Worm (Caenorhabditis elegans): ENCODE results near the gene sre-10.

sre-10 gene

ce11 chrV:7111276-7111675 lies 21.1 kb upstream of the sre-10 start:
- no peak for TF ChIP-seq snpc-1.3 (tag; optimal IDR thresholded peaks at IDR 0.05; ENCODE audit: insufficient read depth)
- no peak for TF ChIP-seq sdz-38 (tag; optimal IDR thresholded peaks at IDR 0.05)
- no peak for TF ChIP-seq die-1 (tag; optimal IDR thresholded peaks at IDR 0.05)
- no peak for TF ChIP-seq lag-1 (GFP tag; IDR thresholded peaks at IDR 0.05)
- TF ChIP-seq D2030.7 (GFP tag; IDR thresholded peaks at IDR 0.05) = no peak
- no peak for TF ChIP-seq cebp-2 (GFP tag; IDR thresholded peaks at IDR 0.05)
- TF ChIP-seq mes-4 (tag; optimal IDR thresholded peaks at IDR 0.05) = no peak
- TF ChIP-seq F57A8.1 (GFP tag; optimal IDR thresholded peaks at IDR 0.05) = no peak
- TF ChIP-seq ztf-3 (GFP tag; optimal IDR thresholded peaks at IDR 0.05) = no peak
- TF ChIP-seq mxl-1 (tag; optimal IDR thresholded peaks at IDR 0.05) = no peak
- no peak for TF ChIP-seq ceh-40 (GFP tag; IDR thresholded peaks at IDR 0.05)
- TF ChIP-seq madf-6 (GFP tag; IDR thresholded peaks at IDR 0.05) = no peak
- TF ChIP-seq ztf-28 (GFP tag; IDR thresholded peaks at IDR 0.05) = no peak
- no peak for TF ChIP-seq somi-1 (GFP tag; optimal IDR thresholded peaks at IDR 0.05)
- no peak for TF ChIP-seq aptf-3 (GFP tag; IDR thresholded peaks at IDR 0.05)
- TF ChIP-seq attf-3 (GFP tag; conservative IDR thresholded peaks at IDR 0.05) = no peak
- no peak for TF ChIP-seq chd-7 (tag; optimal IDR thresholded peaks at IDR 0.05)
- no peak for TF ChIP-seq fkh-3 (tag; optimal IDR thresholded peaks at IDR 0.05)
- TF ChIP-seq repo-1 (tag; optimal IDR thresholded peaks at IDR 0.05) = no peak

- TF ChIP-seq nfyb-1 (GFP tag; IDR thresholded peaks at IDR 0.05) (no peak), repo-1 (tag; optimal IDR thresholded peaks at IDR 0.05) (no peak), ceh-27 (GFP tag; optimal IDR thresholded peaks at IDR 0.05) (peak; percentile 45), efl-1 (GFP tag; optimal IDR thresholded peaks at IDR 0.05) (no peak)
Measured at ce11 chrV:7112223-7112622, 20.1 kb upstream of the sre-10 start.

ce11 chrV:7118796-7119195 lies 13.6 kb upstream of the sre-10 start, which contains the start of gene srx-33:
Gene srx-33, minus strand, starts transcription at chrV:7118896.
- TF ChIP-seq B0336.3 (GFP tag; IDR thresholded peaks at IDR 0.05) (no peak), attf-5 (GFP tag; optimal IDR thresholded peaks at IDR 0.05) (no peak), F55B11.4 (tag; optimal IDR thresholded peaks at IDR 0.05; ENCODE audit: borderline replicate concordance, insufficient read depth) (no peak), B0261.1 (tag; optimal IDR thresholded peaks at IDR 0.05) (no peak), K11D2.4 (GFP tag; IDR thresholded peaks at IDR 0.05) (no peak), aptf-3 (GFP tag; IDR thresholded peaks at IDR 0.05) (no peak), F23B12.7 (tag; optimal IDR thresholded peaks at IDR 0.05; ENCODE audit: insufficient read depth) (no peak)

DNA sequence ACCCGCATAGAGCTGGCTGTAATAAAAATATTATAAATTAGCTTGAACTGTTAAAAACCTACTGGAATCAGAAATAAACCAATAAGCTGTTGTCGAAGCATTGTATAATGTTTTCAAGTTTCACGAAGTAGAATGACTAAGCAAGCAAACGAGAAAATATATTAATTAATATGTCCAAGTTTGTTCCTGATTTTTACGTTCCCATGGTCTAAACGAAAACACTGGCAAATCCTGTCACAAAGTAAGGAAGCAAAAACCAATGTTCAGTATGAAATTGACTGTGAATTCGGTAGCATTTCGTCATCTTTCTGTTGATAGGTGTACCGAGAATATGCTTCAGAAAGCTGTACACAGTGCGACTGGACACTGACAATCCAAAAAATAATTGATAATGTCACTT lies 12.2 kb upstream of the sre-10 start, which contains the start of gene srx-34:
srx-34 (minus strand) TSS at position 101 of the 400 bp plus-strand sequence.
- TF ChIP-seq sptf-2 (GFP tag; optimal IDR thresholded peaks at IDR 0.05) (no peak), ztf-18 (tag; optimal IDR thresholded peaks at IDR 0.05) (no peak), F49E8.2 (tag; optimal IDR thresholded peaks at IDR 0.05; ENCODE audit: insufficient read depth) (no peak), ztf-3 (GFP tag; optimal IDR thresholded peaks at IDR 0.05) (no peak), F57A8.1 (GFP tag; optimal IDR thresholded peaks at IDR 0.05) (no peak), akir-1 (GFP tag; optimal IDR thresholded peaks at IDR 0.05) (no peak), snpc-1.1 (tag; optimal IDR thresholded peaks at IDR 0.05; ENCODE audit: insufficient read depth) (no peak), ceh-79 (tag; optimal IDR thresholded peaks at IDR 0.05) (no peak), attf-6 (GFP tag; IDR thresholded peaks at IDR 0.05) (no peak), ccch-3 (GFP tag; optimal IDR thresholded peaks at IDR 0.05) (no peak)

All from whole organism, young adult.